Fruit fly (Drosophila melanogaster): ENCODE data around the gene CG14330.

The CG14330 gene

dm6 chr3R:17417167-17417566 lies 39.4 kb downstream of the CG14330 start, which contains the start of gene CG33333:
CG33333 (plus strand) TSS chr3R:17417467.
- no peak for TF ChIP-seq CG10348 (GFP tag; IDR thresholded peaks at IDR 0.05)
- TF ChIP-seq CG13204 (GFP tag; optimal IDR thresholded peaks at IDR 0.05): no peak
- TF ChIP-seq Pif1A (GFP tag; optimal IDR thresholded peaks at IDR 0.05): no peak
- TF ChIP-seq CG32121 (GFP tag; IDR thresholded peaks at IDR 0.05): no peak
- no peak for TF ChIP-seq CG14655 (GFP tag; optimal IDR thresholded peaks at IDR 0.05)
- no peak for TF ChIP-seq D1 (tag; optimal IDR thresholded peaks at IDR 0.05)
- no peak for TF ChIP-seq fd96Ca (GFP tag; IDR thresholded peaks at IDR 0.05)
- TF ChIP-seq Snoo (tag; optimal IDR thresholded peaks at IDR 0.05): no peak
- no peak for TF ChIP-seq EcR (GFP tag; optimal IDR thresholded peaks at IDR 0.05)

dm6 chr3R:17415439-17415838 lies 41.1 kb downstream of the CG14330 start, which contains the start of gene CG5866:
CG5866 (plus strand) TSS chr3R:17415739.
- no peak for TF ChIP-seq CG15710 (tag; optimal IDR thresholded peaks at IDR 0.05)
- no peak for TF ChIP-seq Pif1B (GFP tag; optimal IDR thresholded peaks at IDR 0.05)

- no peak for TF ChIP-seq rn (GFP tag; IDR thresholded peaks at IDR 0.05)
- TF ChIP-seq CG34367 (tag; optimal IDR thresholded peaks at IDR 0.05): no peak
- no peak for TF ChIP-seq EcR (GFP tag; optimal IDR thresholded peaks at IDR 0.05)
- TF ChIP-seq CG4496 (GFP tag; IDR thresholded peaks at IDR 0.05): no peak
These were observed 43.0 kb downstream of the CG14330 start, which contains the start of gene CG42822 for dm6 chr3R:17413601-17414000. CG42822 (plus strand) TSS chr3R:17413901.

- no peak for TF ChIP-seq rn (GFP tag; IDR thresholded peaks at IDR 0.05)
- no peak for TF ChIP-seq CG17806 (tag; optimal IDR thresholded peaks at IDR 0.05)
- no peak for TF ChIP-seq EcR (GFP tag; optimal IDR thresholded peaks at IDR 0.05)
- no peak for TF ChIP-seq Pif1B (GFP tag; optimal IDR thresholded peaks at IDR 0.05)
- no peak for TF ChIP-seq CG12605 (GFP tag; IDR thresholded peaks at IDR 0.05)
- no peak for TF ChIP-seq CG9948 (tag; optimal IDR thresholded peaks at IDR 0.05)
- no peak for TF ChIP-seq CG15710 (tag; optimal IDR thresholded peaks at IDR 0.05)
- no peak for TF ChIP-seq CG14655 (GFP tag; optimal IDR thresholded peaks at IDR 0.05)
- no peak for TF ChIP-seq CG10348 (GFP tag; IDR thresholded peaks at IDR 0.05)
- TF ChIP-seq fd96Ca (GFP tag; IDR thresholded peaks at IDR 0.05): no peak
- TF ChIP-seq Pif1A (GFP tag; optimal IDR thresholded peaks at IDR 0.05): no peak
These were observed 44.0 kb downstream of the CG14330 start, which contains the start of gene CG42821 for dm6 chr3R:17412458-17413127. CG42821 (plus strand) TSS chr3R:17413077.

- TF ChIP-seq rn (GFP tag; IDR thresholded peaks at IDR 0.05) (no peak), Snoo (tag; optimal IDR thresholded peaks at IDR 0.05) (no peak), CG8301 (tag; optimal IDR thresholded peaks at IDR 0.05) (no peak), CG9948 (tag; optimal IDR thresholded peaks at IDR 0.05) (no peak), CG12605 (GFP tag; IDR thresholded peaks at IDR 0.05) (no peak), CG32121 (GFP tag; IDR thresholded peaks at IDR 0.05) (no peak), Pif1A (GFP tag; optimal IDR thresholded peaks at IDR 0.05) (no peak), fd96Ca (GFP tag; IDR thresholded peaks at IDR 0.05) (no peak), CG4496 (GFP tag; IDR thresholded peaks at IDR 0.05) (no peak)
These were observed 45.8 kb downstream of the CG14330 start, which contains the start of gene CG5863 for dm6 chr3R:17410808-17411207. CG5863 (plus strand) TSS chr3R:17411108.

dm6 chr3R:17409319-17409718 lies 47.3 kb downstream of the CG14330 start, which contains the start of gene CG5860:
CG5860 (plus strand) TSS chr3R:17409619.
- no peak for TF ChIP-seq CG9948 (tag; optimal IDR thresholded peaks at IDR 0.05)
- TF ChIP-seq fd96Ca (GFP tag; IDR thresholded peaks at IDR 0.05): no peak
- no peak for TF ChIP-seq CG8159 (tag; optimal IDR thresholded peaks at IDR 0.05)
- TF ChIP-seq Pif1A (GFP tag; optimal IDR thresholded peaks at IDR 0.05): no peak

- TF ChIP-seq gl (tag; optimal IDR thresholded peaks at IDR 0.05) (no peak), fd96Ca (GFP tag; IDR thresholded peaks at IDR 0.05) (no peak), CG15710 (tag; optimal IDR thresholded peaks at IDR 0.05) (no peak), CG12605 (GFP tag; IDR thresholded peaks at IDR 0.05) (no peak), EcR (GFP tag; optimal IDR thresholded peaks at IDR 0.05) (no peak), D1 (tag; optimal IDR thresholded peaks at IDR 0.05) (no peak), Ets98B (GFP tag; IDR thresholded peaks at IDR 0.05) (no peak), CG8159 (tag; optimal IDR thresholded peaks at IDR 0.05) (no peak), CG34367 (tag; optimal IDR thresholded peaks at IDR 0.05) (no peak), CG9948 (tag; optimal IDR thresholded peaks at IDR 0.05) (no peak), CG17806 (tag; optimal IDR thresholded peaks at IDR 0.05) (no peak), CG10348 (GFP tag; IDR thresholded peaks at IDR 0.05) (no peak)
These were observed 49.0 kb downstream of the CG14330 start, which contains the start of gene CG17283 for dm6 chr3R:17407576-17407975. CG17283 (plus strand) TSS chr3R:17407876.
